Fruit fly (Drosophila melanogaster): ENCODE measurements around the gene CG17271.

Gene CG17271

dm6 chr3R:20834770-20835183, 13.1 kb upstream of the CG17271 start (continued):
- no peak for TF ChIP-seq HLH3B (GFP tag; IDR thresholded peaks at IDR 0.05)
- TF ChIP-seq E2f1 (GFP tag; IDR thresholded peaks at IDR 0.05): no peak; the same call in 1 of the 2 replicates
- no peak for TF ChIP-seq amos (GFP tag; IDR thresholded peaks at IDR 0.05; ENCODE audit: partially characterized antibody)
- no peak for TF ChIP-seq Sin3A (optimal IDR thresholded peaks at IDR 0.05)
- no peak for TF ChIP-seq pnt (GFP tag; optimal IDR thresholded peaks at IDR 0.05)
- TF ChIP-seq CG4707 (GFP tag; optimal IDR thresholded peaks at IDR 0.05): peak; percentile 2
- TF ChIP-seq gsb-n (tag; optimal IDR thresholded peaks at IDR 0.05): peak; percentile 27
- TF ChIP-seq vnd (GFP tag; IDR thresholded peaks at IDR 0.05; ENCODE audit: partially characterized antibody): no peak
- no peak for TF ChIP-seq lola (GFP tag; optimal IDR thresholded peaks at IDR 0.05)
- TF ChIP-seq Dfd (GFP tag; optimal IDR thresholded peaks at IDR 0.05): no peak
- no peak for TF ChIP-seq CG18011 (GFP tag; optimal IDR thresholded peaks at IDR 0.05)
- no peak for TF ChIP-seq CG31224 (GFP tag; IDR thresholded peaks at IDR 0.05)
- TF ChIP-seq CG12744 (GFP tag; optimal IDR thresholded peaks at IDR 0.05): peak; percentile 1
- no peak for TF ChIP-seq CG9609 (GFP tag; optimal IDR thresholded peaks at IDR 0.05)
- peak; percentile 90 for TF ChIP-seq Med (GFP tag)
- TF ChIP-seq CG2678 (tag; optimal IDR thresholded peaks at IDR 0.05): peak; percentile 66
- no peak for TF ChIP-seq CG10979 (tag; optimal IDR thresholded peaks at IDR 0.05)
- no peak for TF ChIP-seq CG14710 (tag; optimal IDR thresholded peaks at IDR 0.05)
- no peak for TF ChIP-seq CG12391 (tag; optimal IDR thresholded peaks at IDR 0.05)
- TF ChIP-seq wdn (GFP tag; IDR thresholded peaks at IDR 0.05): no peak
- no peak for TF ChIP-seq CG3726 (GFP tag; IDR thresholded peaks at IDR 0.05)
- no peak for TF ChIP-seq tup (GFP tag; optimal IDR thresholded peaks at IDR 0.05)
- TF ChIP-seq CG2889 (GFP tag; IDR thresholded peaks at IDR 0.05): no peak
- TF ChIP-seq CG4617 (GFP tag; optimal IDR thresholded peaks at IDR 0.05; ENCODE audit: borderline replicate concordance): no peak
- TF ChIP-seq Atf-2 (GFP tag; optimal IDR thresholded peaks at IDR 0.05): no peak
- TF ChIP-seq Side (GFP tag; optimal IDR thresholded peaks at IDR 0.05): no peak
- peak; percentile 46 for TF ChIP-seq CG11398 (GFP tag; optimal IDR thresholded peaks at IDR 0.05)
- TF ChIP-seq Bgb (GFP tag; IDR thresholded peaks at IDR 0.05; ENCODE audit: partially characterized antibody): no peak
- no peak for TF ChIP-seq Fer2 (tag; optimal IDR thresholded peaks at IDR 0.05)
- TF ChIP-seq CG12219 (GFP tag; optimal IDR thresholded peaks at IDR 0.05): peak; percentile 62
- no peak for TF ChIP-seq CG8359 (GFP tag; optimal IDR thresholded peaks at IDR 0.05; ENCODE audit: borderline replicate concordance)
- TF ChIP-seq CG2116 (GFP tag; optimal IDR thresholded peaks at IDR 0.05): peak; percentile 17
- TF ChIP-seq CG16863 (GFP tag; optimal IDR thresholded peaks at IDR 0.05): no peak
- TF ChIP-seq prd (optimal IDR thresholded peaks at IDR 0.05): no peak
- TF ChIP-seq prd (GFP tag; IDR thresholded peaks at IDR 0.05): no peak
- no peak for TF ChIP-seq repo (GFP tag; optimal IDR thresholded peaks at IDR 0.05)
- TF ChIP-seq Fer3 (tag; optimal IDR thresholded peaks at IDR 0.05): peak; percentile 58
- no peak for TF ChIP-seq tll (GFP tag; optimal IDR thresholded peaks at IDR 0.05)
- TF ChIP-seq CG2712 (tag; optimal IDR thresholded peaks at IDR 0.05): no peak
- peak; percentile 9 for TF ChIP-seq emc (GFP tag; optimal IDR thresholded peaks at IDR 0.05)
- no peak for TF ChIP-seq CG13775 (GFP tag; optimal IDR thresholded peaks at IDR 0.05)
- peak; percentile 11 to 68 for TF ChIP-seq Pdp1 (GFP tag; optimal IDR thresholded peaks at IDR 0.05)
- no peak for TF ChIP-seq CG31441 (GFP tag; IDR thresholded peaks at IDR 0.05)
- TF ChIP-seq CG30431 (GFP tag; optimal IDR thresholded peaks at IDR 0.05): no peak
- TF ChIP-seq Oaz (GFP tag; IDR thresholded peaks at IDR 0.05): no peak
- TF ChIP-seq CG1832 (GFP tag; optimal IDR thresholded peaks at IDR 0.05): no peak
- TF ChIP-seq bcd (GFP tag; optimal IDR thresholded peaks at IDR 0.05): peak; percentile 33
- no peak for TF ChIP-seq Ets97D (GFP tag; optimal IDR thresholded peaks at IDR 0.05)
- TF ChIP-seq D19A (tag; optimal IDR thresholded peaks at IDR 0.05): no peak
- TF ChIP-seq Scr (GFP tag; IDR thresholded peaks at IDR 0.05; ENCODE audit: partially characterized antibody): no peak
- TF ChIP-seq CG9215 (GFP tag; IDR thresholded peaks at IDR 0.05): no peak
